Fruit fly (Drosophila melanogaster): Measurements from ENCODE around the gene CG13731.

The CG13731 gene

DNA sequence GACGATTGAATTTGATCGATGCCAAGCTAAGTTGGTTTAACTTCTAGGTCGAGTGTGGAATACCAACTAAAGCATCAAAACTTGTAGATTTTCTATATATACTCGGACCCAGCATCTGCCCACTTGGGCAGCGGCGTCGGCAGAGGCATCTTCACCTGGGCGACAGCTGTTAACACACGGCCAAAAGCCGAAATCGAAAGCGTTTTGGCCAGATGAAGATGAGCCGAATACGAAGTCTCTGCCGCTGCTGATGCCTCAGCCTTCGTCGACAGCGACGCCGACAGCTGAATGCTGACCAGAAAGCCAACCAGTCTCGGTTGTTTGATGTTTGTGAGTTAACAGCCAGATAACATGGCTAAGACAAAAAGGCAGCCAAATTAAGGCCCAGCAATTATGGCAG lies at the start of gene CG13731:
Gene CG13731, minus strand, starts transcription at position 62 of the 400 bp plus-strand sequence.
- no peak for TF ChIP-seq lola (GFP tag; optimal IDR thresholded peaks at IDR 0.05)
- peak; percentile 6 for TF ChIP-seq GATAd (GFP tag; optimal IDR thresholded peaks at IDR 0.05)
- TF ChIP-seq woc (GFP tag; optimal IDR thresholded peaks at IDR 0.05): no peak

DNA sequence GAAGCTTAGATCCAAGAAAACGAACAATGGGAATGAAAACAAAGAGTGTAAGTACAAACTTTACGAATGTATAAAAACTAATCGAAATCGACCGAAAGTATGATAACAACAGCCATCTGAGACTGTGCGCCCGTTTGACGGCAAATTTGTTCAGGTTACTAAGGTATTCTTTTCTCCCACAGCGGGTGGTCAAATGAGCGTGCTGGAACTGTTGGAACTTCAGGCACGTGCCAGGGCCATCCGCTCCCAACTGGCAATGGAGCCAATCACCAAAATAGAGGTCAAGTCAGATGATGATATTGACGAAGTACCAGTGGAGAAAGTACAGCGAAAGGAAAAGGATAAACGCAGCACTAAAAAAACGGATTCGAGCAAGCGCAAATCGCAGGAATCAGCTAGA lies 47.6 kb upstream of the CG13731 start, which contains the start of gene CG12229:
Gene CG12229, minus strand, starts transcription at position 101 of the 400 bp plus-strand sequence.
- TF ChIP-seq CrebA (GFP tag; optimal IDR thresholded peaks at IDR 0.05; ENCODE audit: borderline replicate concordance) (no peak), Hr78 (GFP tag; optimal IDR thresholded peaks at IDR 0.05) (no peak), Vsx2 (GFP tag; optimal IDR thresholded peaks at IDR 0.05; ENCODE audit: partially characterized antibody) (no peak), Jra (GFP tag; optimal IDR thresholded peaks at IDR 0.05) (no peak), foxo (GFP tag; optimal IDR thresholded peaks at IDR 0.05) (no peak), Rel (GFP tag; optimal IDR thresholded peaks at IDR 0.05) (no peak), Rel (tag; optimal IDR thresholded peaks at IDR 0.05) (no peak), CG32264 (GFP tag; optimal IDR thresholded peaks at IDR 0.05) (no peak), ey (GFP tag; optimal IDR thresholded peaks at IDR 0.05) (no peak), GATAd (GFP tag; optimal IDR thresholded peaks at IDR 0.05) (no peak), Dfd (GFP tag; optimal IDR thresholded peaks at IDR 0.05) (no peak), lola (GFP tag; optimal IDR thresholded peaks at IDR 0.05) (no peak), jim (GFP tag; optimal IDR thresholded peaks at IDR 0.05) (no peak), rgr (GFP tag; optimal IDR thresholded peaks at IDR 0.05) (no peak)

DNA sequence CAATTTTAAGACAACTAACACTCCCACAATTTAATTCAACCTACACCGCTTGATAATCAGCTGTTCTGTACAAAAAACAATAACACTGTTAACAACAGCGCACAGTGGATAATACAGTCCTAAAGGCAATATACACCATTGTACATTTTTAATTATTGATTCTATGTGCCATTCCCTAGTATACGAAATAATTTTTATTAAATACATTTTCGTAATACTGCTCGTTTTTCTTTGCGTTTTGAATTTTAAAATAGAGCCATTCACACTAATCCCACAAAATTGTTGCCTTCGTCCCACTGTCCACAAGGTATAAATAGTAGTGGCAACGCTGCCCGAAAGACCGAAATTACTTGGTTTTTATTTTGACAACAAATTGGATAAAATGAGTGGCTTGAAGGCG lies 44.8 kb upstream of the CG13731 start, which contains the start of the genes Coq4 and CG32176:
Gene Coq4, minus strand, starts transcription at position 67 of the 400 bp plus-strand sequence.
Gene CG32176, plus strand, starts transcription at position 314 of the 400 bp plus-strand sequence.
- TF ChIP-seq woc (GFP tag; optimal IDR thresholded peaks at IDR 0.05) (peak; percentile 96), sv (GFP tag; optimal IDR thresholded peaks at IDR 0.05) (peak; percentile 99), CG9705 (GFP tag; optimal IDR thresholded peaks at IDR 0.05) (peak; percentile 95), brk (GFP tag; optimal IDR thresholded peaks at IDR 0.05) (peak; percentile 95), Hnf4 (GFP tag; optimal IDR thresholded peaks at IDR 0.05) (peak; percentile 98), lola (GFP tag; optimal IDR thresholded peaks at IDR 0.05) (no peak), Sp1 (GFP tag; optimal IDR thresholded peaks at IDR 0.05) (peak; percentile 94), rgr (GFP tag; optimal IDR thresholded peaks at IDR 0.05) (peak; percentile 99), dsf (GFP tag; optimal IDR thresholded peaks at IDR 0.05; ENCODE audit: borderline replicate concordance) (peak; percentile 95), fru (GFP tag; optimal IDR thresholded peaks at IDR 0.05) (peak; percentile 97), usp (GFP tag; optimal IDR thresholded peaks at IDR 0.05) (no peak), Rel (GFP tag; optimal IDR thresholded peaks at IDR 0.05) (peak; percentile 42), Rel (tag; optimal IDR thresholded peaks at IDR 0.05) (peak; percentile 82), CG32264 (GFP tag; optimal IDR thresholded peaks at IDR 0.05) (peak; percentile 94), HLH106 (tag; optimal IDR thresholded peaks at IDR 0.05) (peak; percentile 97), Vsx2 (GFP tag; optimal IDR thresholded peaks at IDR 0.05; ENCODE audit: partially characterized antibody) (no peak), h (GFP tag; optimal IDR thresholded peaks at IDR 0.05) (peak; percentile 98), dmrt93B (GFP tag; optimal IDR thresholded peaks at IDR 0.05) (peak; percentile 92), br (GFP tag; optimal IDR thresholded peaks at IDR 0.05) (peak; percentile 98), OdsH (GFP tag; optimal IDR thresholded peaks at IDR 0.05) (peak; percentile 96), Dfd (GFP tag; optimal IDR thresholded peaks at IDR 0.05) (no peak), jim (GFP tag; optimal IDR thresholded peaks at IDR 0.05) (peak; percentile 46), Abd-B (GFP tag; optimal IDR thresholded peaks at IDR 0.05) (no peak), Jra (GFP tag; optimal IDR thresholded peaks at IDR 0.05) (peak; percentile 96), GATAd (GFP tag; optimal IDR thresholded peaks at IDR 0.05) (peak; percentile 96), psq (GFP tag; optimal IDR thresholded peaks at IDR 0.05) (peak; percentile 92), ey (GFP tag; optimal IDR thresholded peaks at IDR 0.05) (peak; percentile 98), Mio (GFP tag; optimal IDR thresholded peaks at IDR 0.05) (peak; percentile 82), sage (GFP tag; optimal IDR thresholded peaks at IDR 0.05) (peak; percentile 88), foxo (GFP tag; optimal IDR thresholded peaks at IDR 0.05) (peak; percentile 90 to 99), Hr78 (GFP tag; optimal IDR thresholded peaks at IDR 0.05) (no peak), dl (GFP tag; optimal IDR thresholded peaks at IDR 0.05; ENCODE audit: insufficient read depth in 1 of 2, partially characterized antibody in 2 of 2) (no peak), Dif (GFP tag; optimal IDR thresholded peaks at IDR 0.05; ENCODE audit: partially characterized antibody) (no peak), pan (optimal IDR thresholded peaks at IDR 0.05) (no peak), N (GFP tag; optimal IDR thresholded peaks at IDR 0.05) (no peak), tai (GFP tag; optimal IDR thresholded peaks at IDR 0.05) (peak; percentile 97), Myc (optimal IDR thresholded peaks at IDR 0.05) (no peak), CrebA (GFP tag; optimal IDR thresholded peaks at IDR 0.05; ENCODE audit: borderline replicate concordance) (no peak), Hr83 (GFP tag; optimal IDR thresholded peaks at IDR 0.05; ENCODE audit: poor library complexity, severe bottlenecking) (peak; percentile 91)
